Fruit fly (Drosophila melanogaster): Measurements from ENCODE around the gene CG3679.

DNA sequence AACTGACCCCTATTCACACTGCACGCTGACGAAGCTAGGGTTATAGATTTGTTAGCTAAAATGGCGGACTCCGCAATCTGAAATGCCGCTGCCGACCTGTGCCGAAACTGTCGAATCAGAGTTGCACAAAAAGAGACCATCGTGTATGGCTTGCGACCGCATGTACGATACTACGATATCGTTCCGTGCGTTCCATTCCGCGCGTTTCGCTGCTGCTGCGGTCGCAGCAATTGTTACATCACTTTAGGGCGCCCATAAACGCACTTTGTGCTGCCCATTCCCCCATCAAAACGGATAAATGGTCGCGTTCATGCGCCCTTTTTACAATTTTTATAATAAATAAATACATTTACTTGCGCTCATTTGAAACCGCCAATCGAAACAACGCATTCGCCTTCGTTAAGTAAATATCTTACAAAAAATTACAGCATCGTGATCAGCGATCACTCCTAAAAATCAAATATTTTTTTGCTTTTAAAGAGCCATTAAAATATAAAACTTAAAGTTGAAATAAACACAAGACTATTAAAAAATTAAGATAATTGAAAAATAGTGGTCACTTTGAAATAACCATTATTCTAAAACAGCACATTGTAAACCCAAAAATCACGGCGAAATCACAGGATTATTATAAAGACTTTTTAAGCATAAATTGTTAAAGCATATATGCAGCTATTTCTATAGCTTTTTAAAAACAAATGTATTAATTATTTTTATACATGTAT is 16.7 kb downstream of the CG3679 start, which contains the start of gene Cyp1:
- TF ChIP-seq Sox15 (GFP tag; optimal IDR thresholded peaks at IDR 0.05) = peak; percentile 20
- TF ChIP-seq ss (GFP tag; optimal IDR thresholded peaks at IDR 0.05) = no peak
- peak; percentile 33 for TF ChIP-seq CG6808 (GFP tag; optimal IDR thresholded peaks at IDR 0.05)
- no peak for TF ChIP-seq Eip93F (GFP tag; optimal IDR thresholded peaks at IDR 0.05)
- TF ChIP-seq eg (GFP tag; IDR thresholded peaks at IDR 0.05) = no peak; the same call in 2 of the 3 replicates
- no peak for TF ChIP-seq CG31627 (GFP tag; optimal IDR thresholded peaks at IDR 0.05)
- TF ChIP-seq cyc (GFP tag; optimal IDR thresholded peaks at IDR 0.05) = peak; percentile 11
- TF ChIP-seq CG4318 (GFP tag; optimal IDR thresholded peaks at IDR 0.05) = no peak

Measured in whole organism, prepupa.